Fruit fly (Drosophila melanogaster) whole organism, pupa: ENCODE measurements around the gene fwd.

ENCODE experiments used
- CG10348 ChIP-seq: fragments of 200-800 bp; sonication (Bioruptor generic); IDR thresholded peaks from 2 replicates; pipeline ENCODE4 v1.3.6; 2022; ENCODE audit warnings: missing biosample characterization, missing genetic modification characterization
- CG12605 ChIP-seq: fragments of 200-800 bp; sonication (Bioruptor generic); IDR thresholded peaks from 2 replicates; pipeline ENCODE4 v1.3.6; 2022; ENCODE audit warnings: missing biosample characterization, missing genetic modification characterization
- CG13204 ChIP-seq: fragments of 200-800 bp; sonication (Bioruptor generic); optimal IDR thresholded peaks from 2 replicates; lab custom pipeline; 2018; ENCODE audit warnings: missing biosample characterization, mild to moderate bottlenecking, missing genetic modification characterization, moderate library complexity
- CG14655 ChIP-seq: fragments of 200-800 bp; sonication (Bioruptor generic); optimal IDR thresholded peaks from 3 replicates; lab custom pipeline; 2017; ENCODE audit warnings: mild to moderate bottlenecking, missing biosample characterization, missing genetic modification reagents, missing genetic modification characterization
- CG15710 ChIP-seq: fragments of 200-800 bp; sonication (Bioruptor generic); optimal IDR thresholded peaks from 2 replicates; lab custom pipeline; 2018; ENCODE audit warnings: missing biosample characterization, mild to moderate bottlenecking, missing genetic modification characterization, moderate library complexity
- CG17806 ChIP-seq: fragments of 200-800 bp; sonication (Bioruptor generic); optimal IDR thresholded peaks from 2 replicates; lab custom pipeline; 2018; ENCODE audit warnings: missing biosample characterization, mild to moderate bottlenecking, missing genetic modification characterization, moderate library complexity
- CG32121 ChIP-seq: fragments of 200-800 bp; sonication (Bioruptor generic); IDR thresholded peaks from 2 replicates; pipeline ENCODE4 v1.3.6; 2022; ENCODE audit warnings: missing biosample characterization, missing genetic modification characterization
- CG34367 ChIP-seq: fragments of 200-800 bp; sonication (Bioruptor generic); optimal IDR thresholded peaks from 2 replicates; lab custom pipeline; 2018; ENCODE audit warnings: missing biosample characterization, mild to moderate bottlenecking, missing genetic modification characterization
- CG4496 ChIP-seq: fragments of 200-800 bp; sonication (Bioruptor generic); IDR thresholded peaks from 3 replicates; pipeline ENCODE4 v1.3.6; 2022; ENCODE audit warnings: missing biosample characterization, missing genetic modification characterization
- CG8159 ChIP-seq: fragments of 200-800 bp; sonication (Bioruptor generic); optimal IDR thresholded peaks from 3 replicates; lab custom pipeline; 2018; ENCODE audit warnings: missing biosample characterization, mild to moderate bottlenecking, missing genetic modification characterization, moderate library complexity
- CG8301 ChIP-seq: fragments of 200-800 bp; sonication (Bioruptor generic); optimal IDR thresholded peaks from 2 replicates; lab custom pipeline; 2018; ENCODE audit warnings: missing biosample characterization, mild to moderate bottlenecking, missing genetic modification characterization
- CG9948 ChIP-seq: fragments of 200-800 bp; sonication (Bioruptor generic); optimal IDR thresholded peaks from 2 replicates; lab custom pipeline; 2018; ENCODE audit warnings: missing biosample characterization, mild to moderate bottlenecking, missing genetic modification characterization, moderate library complexity
- D1 ChIP-seq: fragments of 200-800 bp; sonication (Bioruptor generic); optimal IDR thresholded peaks from 2 replicates; lab custom pipeline; 2018; ENCODE audit warnings: missing biosample characterization, mild to moderate bottlenecking, missing genetic modification characterization, moderate library complexity
- EcR ChIP-seq: fragments of 200-800 bp; sonication (Bioruptor generic); optimal IDR thresholded peaks from 3 replicates; lab custom pipeline; 2019; ENCODE audit warnings: missing biosample characterization, missing genetic modification characterization, mild to moderate bottlenecking, moderate library complexity, missing genetic modification reagents
- Ets98B ChIP-seq: fragments of 200-800 bp; sonication (Bioruptor generic); IDR thresholded peaks from 2 replicates; pipeline ENCODE4 v1.3.6; 2022; ENCODE audit warnings: missing biosample characterization, missing genetic modification characterization
- Pif1A ChIP-seq: fragments of 200-800 bp; sonication (Bioruptor generic); optimal IDR thresholded peaks from 3 replicates; lab custom pipeline; 2016; ENCODE audit warnings: missing biosample characterization, missing genetic modification characterization
- Pif1B ChIP-seq: fragments of 200-800 bp; sonication (Bioruptor generic); optimal IDR thresholded peaks from 3 replicates; lab custom pipeline; 2016; ENCODE audit warnings: missing biosample characterization, missing genetic modification characterization
- Snoo ChIP-seq: fragments of 200-800 bp; sonication (Bioruptor generic); optimal IDR thresholded peaks from 3 replicates; lab custom pipeline; 2017; ENCODE audit warnings: missing biosample characterization, mild to moderate bottlenecking, missing genetic modification characterization, inconsistent platforms
- fd96Ca ChIP-seq: fragments of 200-800 bp; sonication (Bioruptor generic); IDR thresholded peaks from 3 replicates; pipeline ENCODE4 v1.3.6; 2022; ENCODE audit warnings: missing biosample characterization, missing genetic modification characterization
- gl ChIP-seq: fragments of 200-800 bp; sonication (Bioruptor generic); optimal IDR thresholded peaks from 2 replicates; lab custom pipeline; 2018; ENCODE audit warnings: missing biosample characterization, mild to moderate bottlenecking, missing genetic modification characterization
- rn ChIP-seq: fragments of 200-800 bp; sonication (Bioruptor generic); IDR thresholded peaks from 2 replicates; pipeline ENCODE4 v1.3.6; 2022; ENCODE audit warnings: missing biosample characterization, missing genetic modification characterization

fwd gene

DNA sequence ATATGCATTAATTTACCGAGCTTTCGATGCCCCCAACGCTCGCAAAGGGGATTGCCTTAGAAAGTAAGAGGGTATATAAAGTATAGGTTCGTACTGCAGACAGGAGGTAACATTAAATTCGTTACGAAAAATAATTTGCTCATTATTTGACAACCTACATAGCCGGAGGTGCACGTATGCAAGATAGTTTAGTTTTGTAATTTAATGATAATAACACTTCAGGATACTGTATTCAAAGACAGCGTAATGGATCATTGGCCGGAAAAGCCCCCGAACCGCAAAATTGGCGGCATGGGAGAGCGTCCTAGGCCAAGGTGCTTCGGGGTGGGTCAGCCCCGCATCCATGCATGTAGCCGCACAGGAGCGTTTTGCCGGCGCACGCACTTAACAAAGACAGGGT lies 7.4 kb downstream of the fwd start:
- TF ChIP-seq Snoo (no peak), CG12605 (no peak), Pif1B (GFP tag; lab: Kevin White, UChicago) (no peak), CG14655 (GFP tag; lab: Kevin White, UChicago) (no peak), gl (tag; lab: Kevin White, UChicago) (no peak), CG13204 (GFP tag; lab: Kevin White, UChicago) (no peak), D1 (tag; lab: Kevin White, UChicago) (no peak), CG10348 (GFP tag; lab: Robert Waterston, UW) (no peak), CG9948 (tag; lab: Kevin White, UChicago) (no peak), CG34367 (tag; lab: Kevin White, UChicago) (no peak), CG4496 (GFP tag; lab: Robert Waterston, UW) (no peak), EcR (no peak)
- TF ChIP-seq, all 21 proteins: peak for 0

DNA sequence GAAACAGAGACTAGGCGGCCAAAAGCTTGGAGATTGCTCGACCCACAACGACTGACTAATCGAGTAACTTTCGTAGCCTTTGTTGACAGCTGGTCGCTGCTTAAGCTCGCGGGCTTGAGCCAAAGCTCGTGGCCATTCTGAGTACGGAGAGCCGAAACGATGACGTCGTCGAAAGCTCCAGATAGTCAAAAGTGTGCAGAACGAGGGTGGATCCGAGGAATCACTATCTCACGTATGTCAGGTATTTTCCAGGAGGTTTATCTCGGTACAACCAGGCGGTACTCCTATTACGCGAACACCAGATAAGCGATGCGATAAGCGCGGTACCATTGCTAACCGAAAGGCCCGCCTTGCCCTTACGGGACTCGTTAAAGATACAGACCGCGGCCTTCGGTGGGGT lies 8.1 kb downstream of the fwd start:
- TF ChIP-seq gl (tag; lab: Kevin White, UChicago) (no peak), EcR (peak; percentile 36), CG14655 (GFP tag; lab: Kevin White, UChicago) (no peak), CG12605 (no peak), CG9948 (tag; lab: Kevin White, UChicago) (no peak), CG34367 (tag; lab: Kevin White, UChicago) (no peak), rn (GFP tag; lab: Robert Waterston, UW) (no peak)

DNA sequence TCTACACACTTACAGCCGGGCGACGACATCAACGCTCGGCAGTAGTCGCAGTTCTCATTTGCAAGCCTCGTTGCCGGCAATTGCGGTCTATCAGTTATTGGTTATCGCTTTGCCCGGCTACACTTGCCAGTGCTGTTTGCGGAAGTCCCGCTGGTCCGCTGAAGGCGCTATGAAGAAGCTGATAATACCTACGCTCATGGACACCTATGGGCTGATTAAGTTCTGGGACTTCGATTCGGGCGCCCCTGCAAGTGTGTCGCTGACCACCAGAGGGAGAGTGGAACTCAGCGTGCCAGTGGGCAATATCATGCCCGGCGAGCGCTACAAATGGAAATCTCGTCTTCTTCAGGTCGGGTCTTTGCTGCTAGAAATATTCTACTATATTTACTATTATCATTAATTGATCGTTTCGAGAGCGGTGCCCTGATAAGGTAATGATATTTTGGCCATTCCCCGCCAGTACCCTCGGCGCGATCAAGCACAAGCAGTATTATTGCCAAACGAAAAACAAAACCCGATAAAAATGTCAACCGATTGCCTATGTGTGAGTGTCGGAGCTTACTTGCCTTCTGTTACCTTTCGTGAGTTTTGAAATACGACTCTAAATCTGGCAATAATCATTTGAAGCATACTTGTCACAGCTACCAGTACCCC lies 19.6 kb downstream of the fwd start:
- TF ChIP-seq CG34367 (tag; lab: Kevin White, UChicago) (no peak), CG4496 (GFP tag; lab: Robert Waterston, UW) (no peak), EcR (no peak), CG17806 (no peak), CG14655 (GFP tag; lab: Kevin White, UChicago) (no peak), CG13204 (GFP tag; lab: Kevin White, UChicago) (no peak), Pif1B (GFP tag; lab: Kevin White, UChicago) (no peak), CG8159 (tag; lab: Kevin White, UChicago) (no peak), CG8301 (tag; lab: Kevin White, UChicago) (no peak), fd96Ca (GFP tag; lab: Robert Waterston, UW) (no peak), Ets98B (no peak), CG32121 (no peak), gl (tag; lab: Kevin White, UChicago) (no peak), CG9948 (tag; lab: Kevin White, UChicago) (no peak), rn (GFP tag; lab: Robert Waterston, UW) (no peak)

DNA sequence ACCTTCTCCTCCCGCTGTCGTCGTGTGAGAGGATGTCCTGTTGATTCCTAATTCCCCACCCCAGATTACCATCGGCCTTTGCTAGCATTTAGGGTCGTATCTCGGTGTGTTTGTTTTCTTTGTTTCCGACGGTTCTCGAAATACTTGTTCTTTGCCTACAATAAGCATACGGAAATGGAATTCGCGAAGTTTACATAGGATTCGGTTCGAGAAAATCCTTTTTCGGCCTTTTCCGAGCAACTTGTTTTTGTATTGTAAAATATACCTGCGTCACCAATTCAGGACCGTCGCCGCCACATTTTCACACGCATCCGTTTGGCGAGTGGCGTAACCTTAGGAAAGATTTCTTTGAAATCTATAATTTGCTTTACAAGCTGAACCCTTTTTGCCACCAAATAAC lies 21.2 kb downstream of the fwd start:
- TF ChIP-seq CG13204 (GFP tag; lab: Kevin White, UChicago) (no peak), D1 (tag; lab: Kevin White, UChicago) (no peak), CG10348 (GFP tag; lab: Robert Waterston, UW) (no peak), rn (GFP tag; lab: Robert Waterston, UW) (no peak), CG15710 (no peak), EcR (no peak), CG12605 (no peak), CG34367 (tag; lab: Kevin White, UChicago) (no peak), CG9948 (tag; lab: Kevin White, UChicago) (no peak), CG8159 (tag; lab: Kevin White, UChicago) (no peak), CG14655 (GFP tag; lab: Kevin White, UChicago) (no peak)

DNA sequence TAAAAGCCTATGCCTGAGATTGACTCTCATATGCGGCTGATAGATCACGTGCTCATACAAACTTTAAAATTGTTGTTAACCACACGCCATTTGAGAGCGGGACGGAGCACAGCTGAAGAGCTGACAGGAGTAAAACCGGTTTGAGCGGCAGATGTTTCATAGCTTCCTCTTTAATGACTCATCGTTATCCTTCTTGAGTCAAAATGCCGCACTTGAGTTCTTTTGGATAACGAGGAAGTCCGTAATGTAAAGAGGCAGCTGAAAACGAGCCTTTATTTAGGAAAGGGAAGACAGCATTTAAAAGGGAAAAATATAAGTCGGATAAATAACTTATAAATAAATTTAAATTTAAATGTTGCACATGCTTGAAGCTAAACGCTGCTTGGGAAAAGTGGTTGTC lies 22.4 kb downstream of the fwd start:
- no peak for TF ChIP-seq CG4496 (GFP tag; lab: Robert Waterston, UW)
- no peak for TF ChIP-seq CG13204 (GFP tag; lab: Kevin White, UChicago)
- TF ChIP-seq Pif1A (GFP tag; lab: Kevin White, UChicago) = no peak
- TF ChIP-seq CG34367 (tag; lab: Kevin White, UChicago) = no peak
- no peak for TF ChIP-seq CG12605
- TF ChIP-seq CG10348 (GFP tag; lab: Robert Waterston, UW) = no peak
- TF ChIP-seq CG9948 (tag; lab: Kevin White, UChicago) = no peak
- TF ChIP-seq rn (GFP tag; lab: Robert Waterston, UW) = no peak
- TF ChIP-seq fd96Ca (GFP tag; lab: Robert Waterston, UW) = no peak
- TF ChIP-seq, all 21 proteins: peak for 0

DNA sequence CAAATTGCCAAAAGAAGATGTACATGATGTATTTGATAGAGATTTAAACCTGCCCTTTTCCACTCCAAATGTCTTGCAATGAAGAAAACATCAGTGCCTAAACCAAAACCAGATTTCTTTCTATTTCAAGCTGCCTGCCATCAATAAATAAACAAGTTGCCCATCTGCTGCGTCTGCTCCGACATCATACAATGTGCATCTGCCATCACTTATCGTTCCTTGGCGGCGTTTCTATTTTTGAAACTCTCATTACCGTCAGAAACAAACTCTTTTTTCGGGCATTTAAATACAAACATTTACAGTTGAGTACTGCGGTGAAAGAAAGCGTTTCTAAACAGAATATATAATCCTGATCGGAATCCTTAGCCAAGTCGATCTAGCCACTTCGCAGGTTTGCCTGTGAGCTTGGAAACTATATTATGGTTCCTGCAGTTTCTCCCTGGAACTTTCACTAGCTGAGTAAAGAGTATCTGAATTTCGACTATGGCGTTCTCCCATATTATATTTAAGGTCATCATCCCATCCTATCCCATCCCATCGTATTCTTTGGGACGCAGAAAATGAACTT lies 24.8 kb downstream of the fwd start:
- TF ChIP-seq CG8301 (tag; lab: Kevin White, UChicago) = peak; percentile 24
- TF ChIP-seq EcR = peak; percentile 40
- TF ChIP-seq CG8159 (tag; lab: Kevin White, UChicago) = peak; percentile 22
- TF ChIP-seq CG13204 (GFP tag; lab: Kevin White, UChicago) = no peak
- peak; percentile 52 for TF ChIP-seq CG14655 (GFP tag; lab: Kevin White, UChicago)
